Fruit fly (Drosophila melanogaster) whole organism: ENCODE measurements around the gene CG14383.

ENCODE experiments used
- CG8478 ChIP-seq: fragments of >200 bp; optimal IDR thresholded peaks from 2 replicates; lab custom pipeline; 2018; ENCODE audit warnings: inconsistent platforms
- Dll ChIP-seq: fragments of >200 bp; optimal IDR thresholded peaks from 2 replicates; lab custom pipeline; 2017
- EcR ChIP-seq, 2 experiments: fragments of >200 bp; optimal IDR thresholded peaks; 2 replicates each; lab custom pipeline; 2017; ENCODE audit warnings: missing biosample characterization in 2 of 2, missing genetic modification characterization in 2 of 2, missing genetic modification reagents in 2 of 2
- pan ChIP-seq: fragments of >200 bp; optimal IDR thresholded peaks from 2 replicates; lab custom pipeline; 2017
- psq ChIP-seq: fragments of >200 bp; optimal IDR thresholded peaks from 2 replicates; lab custom pipeline; 2017
- usp ChIP-seq: fragments of >200 bp; optimal IDR thresholded peaks from 2 replicates; lab custom pipeline; 2017; ENCODE audit warnings: missing biosample characterization, missing genetic modification characterization, mixed read lengths

CG14383 gene

DNA sequence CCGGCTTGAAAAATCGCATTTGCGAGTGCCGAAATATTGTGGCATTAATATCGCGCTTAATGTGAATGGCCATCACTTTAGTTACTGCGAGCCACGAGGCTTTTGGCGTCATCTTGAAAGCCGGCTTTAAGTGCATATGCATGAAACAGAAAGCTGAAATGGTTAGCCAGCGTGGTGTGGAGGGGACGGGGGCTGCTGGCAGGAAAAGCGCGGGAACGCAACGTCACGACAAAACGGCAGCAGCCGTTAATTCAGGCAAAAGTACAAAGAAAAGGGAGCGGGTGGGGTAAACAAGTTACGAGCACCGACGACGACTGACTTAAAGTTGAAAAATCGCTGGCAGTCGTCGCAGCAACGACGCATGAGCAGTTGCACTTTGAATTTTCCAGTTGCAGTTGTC is 27.1 kb upstream of the CG14383 start:
- no peak for TF ChIP-seq CG8478 (lab: Kevin White, UChicago)
- no peak for TF ChIP-seq pan (lab: Kevin White, UChicago)
- TF ChIP-seq EcR (GFP tag; optimal IDR thresholded peaks at IDR 0.05; lab: Kevin White, UChicago): no peak
- TF ChIP-seq usp (GFP tag; lab: Kevin White, UChicago): no peak
- no peak for TF ChIP-seq psq (lab: Kevin White, UChicago)
- no peak for TF ChIP-seq Dll (lab: Kevin White, UChicago)

- TF ChIP-seq psq (lab: Kevin White, UChicago) (no peak), usp (GFP tag; lab: Kevin White, UChicago) (no peak), pan (lab: Kevin White, UChicago) (no peak), EcR (GFP tag; optimal IDR thresholded peaks at IDR 0.05; lab: Kevin White, UChicago) (no peak), CG8478 (lab: Kevin White, UChicago) (no peak), Dll (lab: Kevin White, UChicago) (no peak)
Measured at dm6 chr3R:13014168-13014881, 26.0 kb upstream of the CG14383 start.

dm6 chr3R:13012990-13013389 is 24.7 kb upstream of the CG14383 start:
- no peak for TF ChIP-seq psq (lab: Kevin White, UChicago)
- no peak for TF ChIP-seq usp (GFP tag; lab: Kevin White, UChicago)
- no peak for TF ChIP-seq EcR (GFP tag; optimal IDR thresholded peaks at IDR 0.05; lab: Kevin White, UChicago)
- no peak for TF ChIP-seq Dll (lab: Kevin White, UChicago)
- TF ChIP-seq CG8478 (lab: Kevin White, UChicago): no peak
- TF ChIP-seq pan (lab: Kevin White, UChicago): no peak

DNA sequence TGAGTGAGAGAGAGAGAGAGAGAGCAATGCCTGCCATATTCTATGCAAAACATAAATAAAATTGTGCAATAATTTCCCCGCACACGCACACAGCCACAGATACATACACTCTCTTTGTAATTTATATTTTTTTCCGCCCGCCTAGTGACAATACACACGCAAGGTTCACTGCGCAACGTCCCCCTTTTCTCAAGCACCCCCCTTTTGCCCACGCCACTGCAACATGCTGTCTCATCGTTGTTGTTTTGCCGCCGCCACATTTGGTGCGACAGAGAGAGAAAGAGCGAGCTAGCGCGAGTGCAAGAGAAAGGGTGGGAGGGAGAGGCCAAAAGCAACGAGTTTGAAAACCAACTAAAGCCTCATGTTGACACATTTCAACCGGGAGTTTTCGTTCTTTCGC is 24.0 kb upstream of the CG14383 start:
- TF ChIP-seq psq (lab: Kevin White, UChicago): no peak
- peak in 1 of 2 experiments; percentile 3 for TF ChIP-seq EcR (GFP tag; optimal IDR thresholded peaks at IDR 0.05; lab: Kevin White, UChicago)
- TF ChIP-seq CG8478 (lab: Kevin White, UChicago): peak; percentile 85
- peak; percentile 29 for TF ChIP-seq Dll (lab: Kevin White, UChicago)
- no peak for TF ChIP-seq usp (GFP tag; lab: Kevin White, UChicago)

DNA sequence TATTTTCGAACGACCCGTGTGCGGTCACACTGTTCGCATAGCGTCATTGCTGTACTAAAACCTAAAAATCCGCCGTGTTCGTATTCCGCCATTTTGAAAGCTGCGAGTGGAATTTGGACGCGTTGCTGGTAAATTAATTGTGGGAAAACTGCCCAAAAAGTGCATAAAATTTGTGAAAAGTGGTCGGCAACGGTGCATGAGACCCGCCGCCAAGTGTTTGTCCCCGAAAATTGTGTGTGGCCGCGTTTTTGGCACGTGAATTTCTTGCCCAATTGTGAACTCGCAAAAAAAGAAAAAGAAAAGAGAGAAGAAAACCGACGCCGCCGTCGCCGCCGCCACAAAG is 23.3 kb upstream of the CG14383 start, which contains the start of gene CtBP:
Gene CtBP, plus strand, starts transcription at position 29 of the 343 bp plus-strand sequence.
- no peak for TF ChIP-seq psq (lab: Kevin White, UChicago)
- no peak for TF ChIP-seq usp (GFP tag; lab: Kevin White, UChicago)
- no peak for TF ChIP-seq Dll (lab: Kevin White, UChicago)
- TF ChIP-seq pan (lab: Kevin White, UChicago): no peak
- TF ChIP-seq CG8478 (lab: Kevin White, UChicago): no peak
- no peak for TF ChIP-seq EcR (GFP tag; optimal IDR thresholded peaks at IDR 0.05; lab: Kevin White, UChicago)

DNA sequence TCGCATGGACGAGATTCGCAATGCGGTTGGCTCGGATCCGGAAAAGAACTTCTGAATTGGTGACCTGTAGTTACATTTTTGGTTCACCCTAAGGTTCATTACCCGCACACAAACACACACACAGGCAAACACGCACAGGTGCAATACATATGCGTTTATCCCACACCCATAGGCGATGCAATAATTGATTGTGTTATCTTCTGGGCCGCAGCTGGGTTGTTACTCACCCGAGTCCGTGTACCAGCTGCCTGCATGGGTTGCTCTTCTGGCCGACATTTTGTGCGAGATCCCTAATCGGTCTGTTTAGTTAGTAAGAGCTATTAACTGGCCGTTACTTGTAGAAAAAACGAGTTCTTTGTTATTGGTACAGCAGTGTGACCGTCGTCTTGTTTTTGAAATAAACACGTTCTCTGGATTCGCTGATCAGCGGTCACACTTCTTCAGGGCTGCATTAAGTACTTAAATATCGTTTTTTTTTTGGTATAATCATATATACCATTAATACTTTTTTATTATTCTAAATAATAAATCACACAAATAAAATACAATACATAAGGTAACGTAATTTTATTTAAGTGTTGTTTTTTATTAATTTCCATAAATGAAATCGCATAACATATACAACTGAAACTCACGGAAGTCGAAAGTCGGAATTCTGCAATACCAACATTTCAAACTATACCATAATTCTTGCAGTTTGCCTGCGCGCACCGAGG is 22.8 kb upstream of the CG14383 start, which contains the start of gene CG8031:
Gene CG8031, minus strand, starts transcription at position 406 of the 716 bp plus-strand sequence.
- TF ChIP-seq usp (GFP tag; lab: Kevin White, UChicago) (no peak), EcR (GFP tag; optimal IDR thresholded peaks at IDR 0.05; lab: Kevin White, UChicago) (peak in 1 of 2 experiments; percentile 71), Dll (lab: Kevin White, UChicago) (peak; percentile 51)

- TF ChIP-seq CG8478 (lab: Kevin White, UChicago) (no peak), pan (lab: Kevin White, UChicago) (no peak), Dll (lab: Kevin White, UChicago) (no peak), psq (lab: Kevin White, UChicago) (no peak), usp (GFP tag; lab: Kevin White, UChicago) (no peak), EcR (GFP tag; optimal IDR thresholded peaks at IDR 0.05; lab: Kevin White, UChicago) (no peak)
Measured at dm6 chr3R:13009595-13009994, 21.3 kb upstream of the CG14383 start, which contains the start of gene CG11656. Gene CG11656, plus strand, starts transcription at chr3R:13009895.

DNA sequence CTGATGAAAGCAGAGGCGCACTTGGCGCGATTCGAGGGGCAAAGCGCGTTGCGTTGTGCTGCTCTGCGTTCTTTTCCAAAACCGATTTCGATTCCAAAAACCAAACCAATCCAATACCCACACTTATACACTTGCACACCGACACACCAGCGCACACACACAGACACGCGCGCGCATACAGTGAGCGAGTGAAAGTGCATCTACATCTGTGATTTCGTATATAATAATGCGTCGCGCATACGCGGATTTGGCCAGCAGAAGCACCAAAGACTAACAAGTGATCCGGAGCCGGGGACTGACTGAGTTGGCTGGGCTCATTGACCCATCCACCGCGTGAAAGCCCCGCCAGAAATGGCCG is 9.9 kb upstream of the CG14383 start:
- TF ChIP-seq EcR (GFP tag; optimal IDR thresholded peaks at IDR 0.05; lab: Kevin White, UChicago): no peak
- TF ChIP-seq psq (lab: Kevin White, UChicago): no peak
- no peak for TF ChIP-seq pan (lab: Kevin White, UChicago)
- TF ChIP-seq usp (GFP tag; lab: Kevin White, UChicago): no peak
- TF ChIP-seq Dll (lab: Kevin White, UChicago): no peak
- TF ChIP-seq CG8478 (lab: Kevin White, UChicago): no peak

DNA sequence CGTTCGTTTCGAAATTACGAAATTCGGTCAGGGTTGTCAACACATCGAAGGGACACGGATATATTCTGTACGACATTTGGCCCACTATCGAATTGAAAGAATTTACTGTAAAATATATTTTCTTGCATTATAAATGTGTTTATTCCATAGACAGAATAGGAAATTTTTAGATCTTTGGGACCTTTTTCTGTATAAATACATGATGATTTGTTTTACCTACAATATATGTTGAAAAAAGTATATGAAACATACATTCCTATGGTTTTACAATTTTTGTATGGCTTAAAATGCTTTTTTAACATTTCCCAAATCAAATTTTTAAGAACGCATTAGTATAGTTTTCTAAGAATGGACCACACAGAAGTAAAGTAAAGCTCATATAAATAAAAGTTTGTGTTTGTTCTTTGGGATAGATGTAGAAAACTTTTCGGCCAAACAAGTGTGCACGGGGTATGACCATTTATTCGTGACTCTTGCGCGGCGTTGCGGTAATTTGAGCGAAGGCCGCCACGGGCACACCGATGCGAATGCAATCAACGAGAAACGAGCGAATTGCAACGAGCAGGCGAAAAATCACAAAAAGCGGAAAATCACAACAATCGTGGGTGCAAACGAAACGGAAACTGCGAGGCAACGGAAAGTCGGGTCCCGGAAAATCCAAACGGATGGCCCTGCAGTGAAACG is 9.4 kb upstream of the CG14383 start, which contains the start of the genes CG17327, CG44194 and CG7518:
Gene CG17327, minus strand, starts transcription at position 177 of the 684 bp plus-strand sequence.
Gene CG44194, minus strand, starts transcription at position 177 of the 684 bp plus-strand sequence.
Gene CG7518, plus strand, starts transcription at position 540 of the 684 bp plus-strand sequence.
- TF ChIP-seq usp (GFP tag; lab: Kevin White, UChicago) (no peak), EcR (GFP tag; optimal IDR thresholded peaks at IDR 0.05; lab: Kevin White, UChicago) (no peak), Dll (lab: Kevin White, UChicago) (no peak), pan (lab: Kevin White, UChicago) (no peak), psq (lab: Kevin White, UChicago) (no peak), CG8478 (lab: Kevin White, UChicago) (no peak)

DNA sequence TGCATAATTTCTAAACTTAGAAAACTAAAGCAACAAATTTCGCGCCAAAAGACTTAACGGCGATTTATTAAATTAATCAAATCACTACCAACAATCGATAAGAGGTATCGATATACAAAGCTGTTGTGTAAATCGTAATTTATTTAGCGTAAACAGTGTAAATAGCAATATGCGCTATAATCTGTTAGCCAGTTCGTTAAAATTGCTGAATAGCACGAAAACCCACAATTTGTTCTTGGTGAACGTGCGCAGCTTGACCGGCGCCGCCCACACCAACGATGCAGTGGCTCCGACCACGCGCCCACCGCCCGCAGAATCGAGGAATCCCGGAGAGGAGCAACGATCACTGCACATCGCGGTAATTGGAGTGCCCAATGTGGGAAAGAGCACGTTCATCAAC is 7.2 kb upstream of the CG14383 start, which contains the start of gene CG7488:
Gene CG7488, plus strand, starts transcription at position 99 of the 400 bp plus-strand sequence.
- TF ChIP-seq EcR (GFP tag; optimal IDR thresholded peaks at IDR 0.05; lab: Kevin White, UChicago) (no peak), usp (GFP tag; lab: Kevin White, UChicago) (no peak), CG8478 (lab: Kevin White, UChicago) (no peak)
